Fruit fly (Drosophila melanogaster) whole organism: Measurements from ENCODE around the gene rst.

Experiments used
- CG8478 ChIP-seq: fragments of >200 bp; optimal IDR thresholded peaks from 2 replicates; lab custom pipeline; 2018; ENCODE audit warnings: inconsistent platforms
- Dll ChIP-seq: fragments of >200 bp; optimal IDR thresholded peaks from 2 replicates; lab custom pipeline; 2017
- EcR ChIP-seq, 2 experiments: fragments of >200 bp; optimal IDR thresholded peaks; 2 replicates each; lab custom pipeline; 2017; ENCODE audit warnings: missing biosample characterization in 2 of 2, missing genetic modification characterization in 2 of 2, missing genetic modification reagents in 2 of 2
- pan ChIP-seq: fragments of >200 bp; optimal IDR thresholded peaks from 2 replicates; lab custom pipeline; 2017
- psq ChIP-seq: fragments of >200 bp; optimal IDR thresholded peaks from 2 replicates; lab custom pipeline; 2017

- TF ChIP-seq pan (lab: Kevin White, UChicago) (no peak), CG8478 (no peak), psq (lab: Kevin White, UChicago) (no peak), EcR (GFP tag; optimal IDR thresholded peaks at IDR 0.05; lab: Kevin White, UChicago) (no peak), Dll (no peak)
Measured at dm6 chrX:2973593-2973992, at the start of gene rst.
